Worm (Caenorhabditis elegans) whole organism, young adult: Measurements from ENCODE around the gene rpc-11.
A peak's percentile ranks its signal among the peaks of the same experiment; 100 is the strongest.

Experiments used
- B0336.3 ChIP-seq: fragments of 200-800 bp; sonication (Bioruptor generic); IDR thresholded peaks from 2 replicates; pipeline ENCODE4 v1.3.6; 2022; ENCODE audit warnings: missing genetic modification characterization, missing compliant biosample characterization
- F33H1.4 ChIP-seq: fragments of 200-800 bp; sonication (Bioruptor generic); IDR thresholded peaks from 2 replicates; pipeline ENCODE4 v1.3.6; 2022; ENCODE audit warnings: missing genetic modification reagents, missing genetic modification characterization, missing compliant biosample characterization
- F37B4.10 ChIP-seq: fragments of 200-800 bp; sonication (Bioruptor generic); IDR thresholded peaks from 2 replicates; pipeline ENCODE4 v1.3.6; 2022; ENCODE audit warnings: missing genetic modification characterization, missing compliant biosample characterization
- F49E8.2 ChIP-seq: sonication (generic microtip); optimal IDR thresholded peaks from 3 replicates; lab custom pipeline; 2017; ENCODE audit warnings: missing genetic modification characterization, mild to moderate bottlenecking, missing compliant biosample characterization, antibody characterized with exemption, moderate library complexity; ENCODE audit not compliant: insufficient read depth
- F57A8.1 ChIP-seq: fragments of 200-800 bp; sonication (Bioruptor generic); optimal IDR thresholded peaks from 2 replicates; lab custom pipeline; 2018; ENCODE audit warnings: mild to moderate bottlenecking, missing genetic modification characterization, moderate library complexity, missing compliant biosample characterization
- Y56A3A.18 ChIP-seq: fragments of 200-800 bp; sonication (Bioruptor generic); IDR thresholded peaks from 2 replicates; pipeline ENCODE4 v1.3.6; 2022; ENCODE audit warnings: missing genetic modification reagents, missing genetic modification characterization, missing compliant biosample characterization
- Y95B8A.8 ChIP-seq: fragments of 200-800 bp; sonication (Bioruptor generic); IDR thresholded peaks from 2 replicates; pipeline ENCODE4 v1.3.6; 2022; ENCODE audit warnings: missing genetic modification reagents, missing genetic modification characterization, missing compliant biosample characterization
- ZK185.1 ChIP-seq: sonication (generic microtip); optimal IDR thresholded peaks from 2 replicates; lab custom pipeline; 2016; ENCODE audit warnings: mild to moderate bottlenecking, missing genetic modification characterization, missing compliant biosample characterization; ENCODE audit not compliant: poor library complexity, severe bottlenecking
- ama-1 ChIP-seq, 3 experiments: fragments of 150-350 bp in 1 of 3; sonication (generic microtip) in 2 of 3; optimal IDR thresholded peaks; 2 replicates each; lab custom pipeline; 2014 to 2018; ENCODE audit warnings: missing biosample characterization in 2 of 3, missing genetic modification characterization in 2 of 3, missing genetic modification reagents in 2 of 3
- atf-7 ChIP-seq: sonication (generic microtip); optimal IDR thresholded peaks from 2 replicates; lab custom pipeline; 2017; ENCODE audit warnings: mild to moderate bottlenecking, missing genetic modification characterization, missing compliant biosample characterization
- attf-3 ChIP-seq: fragments of 200-800 bp; sonication (Bioruptor generic); conservative IDR thresholded peaks from 2 replicates; pipeline ENCODE4 v1.3.6; 2022; ENCODE audit warnings: missing genetic modification reagents, missing genetic modification characterization, missing compliant biosample characterization
- attf-5 ChIP-seq: fragments of 200-800 bp; sonication (Bioruptor generic); optimal IDR thresholded peaks from 2 replicates; lab custom pipeline; 2018; ENCODE audit warnings: mild to moderate bottlenecking, missing genetic modification characterization, missing compliant biosample characterization
- ceh-27 ChIP-seq: fragments of 200-800 bp; sonication (Bioruptor generic); optimal IDR thresholded peaks from 2 replicates; lab custom pipeline; 2018; ENCODE audit warnings: mild to moderate bottlenecking, missing genetic modification characterization, moderate library complexity, missing compliant biosample characterization
- die-1 ChIP-seq: sonication (generic microtip); optimal IDR thresholded peaks from 2 replicates; lab custom pipeline; 2016; ENCODE audit warnings: missing genotype, mild to moderate bottlenecking, missing genetic modification characterization, missing compliant biosample characterization
- dox-1 ChIP-seq: fragments of 200-800 bp; sonication (Bioruptor generic); IDR thresholded peaks from 2 replicates; pipeline ENCODE4 v1.3.6; 2022; ENCODE audit warnings: missing genetic modification reagents, missing genetic modification characterization, missing compliant biosample characterization
- dpl-1 ChIP-seq: fragments of 150-350 bp; optimal IDR thresholded peaks from 2 replicates; lab custom pipeline; 2014; ENCODE audit warnings: missing biosample characterization, missing genetic modification reagents, missing genetic modification characterization
- efl-1 ChIP-seq: fragments of 150-350 bp; optimal IDR thresholded peaks from 2 replicates; lab custom pipeline; 2014; ENCODE audit warnings: missing biosample characterization, missing genetic modification reagents, missing genetic modification characterization
- him-1 ChIP-seq: sonication (generic microtip); optimal IDR thresholded peaks from 2 replicates; lab custom pipeline; 2016; ENCODE audit warnings: missing genotype, missing genetic modification reagents, missing genetic modification characterization, missing compliant biosample characterization
- hmg-20 ChIP-seq: fragments of 200-800 bp; sonication (Bioruptor generic); IDR thresholded peaks from 2 replicates; pipeline ENCODE4 v1.3.6; 2022; ENCODE audit warnings: missing genetic modification reagents, missing genetic modification characterization, missing compliant biosample characterization
- lin-26 ChIP-seq: fragments of 200-800 bp; sonication (Bioruptor generic); IDR thresholded peaks from 2 replicates; pipeline ENCODE4 v1.3.6; 2022; ENCODE audit warnings: missing genetic modification reagents, missing genetic modification characterization, missing compliant biosample characterization
- lin-35 ChIP-seq, 3 experiments: fragments of 150-350 bp in 2 of 3; sonication (generic microtip) in 1 of 3; optimal IDR thresholded peaks; 2 replicates each; lab custom pipeline; 2014 to 2018; ENCODE audit warnings: missing biosample characterization in 3 of 3, missing genetic modification characterization in 3 of 3, missing genetic modification reagents in 3 of 3
- lin-40 ChIP-seq: sonication (generic microtip); optimal IDR thresholded peaks from 2 replicates; lab custom pipeline; 2016; ENCODE audit warnings: missing genetic modification characterization, mild to moderate bottlenecking, missing compliant biosample characterization, missing genotype, missing genetic modification reagents
- lin-54 ChIP-seq: fragments of 200-800 bp; sonication (Bioruptor generic); optimal IDR thresholded peaks from 2 replicates; lab custom pipeline; 2018; ENCODE audit warnings: mild to moderate bottlenecking, missing genetic modification characterization, missing compliant biosample characterization
- lsl-1 ChIP-seq: fragments of 200-800 bp; sonication (Bioruptor generic); optimal IDR thresholded peaks from 2 replicates; lab custom pipeline; 2018; ENCODE audit warnings: mild to moderate bottlenecking, missing genetic modification characterization, moderate library complexity, missing compliant biosample characterization
- lsy-27 ChIP-seq: sonication (generic microtip); optimal IDR thresholded peaks from 2 replicates; lab custom pipeline; 2017; ENCODE audit warnings: missing genetic modification characterization, mild to moderate bottlenecking, missing compliant biosample characterization, antibody characterized with exemption, missing genotype, borderline replicate concordance; ENCODE audit not compliant: insufficient read depth
- madf-3 ChIP-seq: fragments of 200-800 bp; sonication (Bioruptor generic); IDR thresholded peaks from 2 replicates; pipeline ENCODE4 v1.3.6; 2022; ENCODE audit warnings: missing genetic modification reagents, missing genetic modification characterization, missing compliant biosample characterization
- madf-8 ChIP-seq: fragments of 200-800 bp; sonication (Bioruptor generic); conservative IDR thresholded peaks from 2 replicates; pipeline ENCODE4 v1.3.6; 2022; ENCODE audit warnings: missing genetic modification reagents, missing genetic modification characterization, missing compliant biosample characterization
- mxl-1 ChIP-seq: sonication (generic microtip); optimal IDR thresholded peaks from 2 replicates; lab custom pipeline; 2016; ENCODE audit warnings: missing genetic modification characterization, missing compliant biosample characterization
- nfyb-1 ChIP-seq: fragments of 200-800 bp; sonication (Bioruptor generic); IDR thresholded peaks from 2 replicates; pipeline ENCODE4 v1.3.6; 2022; ENCODE audit warnings: missing genetic modification reagents, missing genetic modification characterization, missing compliant biosample characterization
- nhr-120 ChIP-seq: fragments of 200-800 bp; sonication (Bioruptor generic); IDR thresholded peaks from 2 replicates; pipeline ENCODE4 v1.3.6; 2022; ENCODE audit warnings: missing genetic modification characterization, missing compliant biosample characterization
- nhr-179 ChIP-seq: sonication (generic microtip); optimal IDR thresholded peaks from 2 replicates; lab custom pipeline; 2016; ENCODE audit warnings: mild to moderate bottlenecking, missing genetic modification characterization, missing compliant biosample characterization
- nhr-27 ChIP-seq: fragments of 200-800 bp; sonication (Bioruptor generic); optimal IDR thresholded peaks from 2 replicates; lab custom pipeline; 2018; ENCODE audit warnings: mild to moderate bottlenecking, missing genetic modification characterization, moderate library complexity, missing compliant biosample characterization
- nhr-90 ChIP-seq: sonication (generic microtip); optimal IDR thresholded peaks from 2 replicates; lab custom pipeline; 2016; ENCODE audit warnings: missing genotype, mild to moderate bottlenecking, missing genetic modification characterization, missing compliant biosample characterization
- pbrm-1 ChIP-seq: fragments of 200-800 bp; sonication (Bioruptor generic); IDR thresholded peaks from 2 replicates; pipeline ENCODE4 v1.3.6; 2022; ENCODE audit warnings: missing genetic modification reagents, missing genetic modification characterization, missing compliant biosample characterization
- pha-4 ChIP-seq: fragments of 150-350 bp; sonication (generic microtip); optimal IDR thresholded peaks from 2 replicates; lab custom pipeline; 2014; ENCODE audit warnings: missing biosample characterization, missing genetic modification reagents, missing genetic modification characterization
- rcor-1 ChIP-seq: fragments of 200-800 bp; sonication (Bioruptor generic); IDR thresholded peaks from 2 replicates; pipeline ENCODE4 v1.3.6; 2022; ENCODE audit warnings: missing genetic modification reagents, missing genetic modification characterization, missing compliant biosample characterization
- repo-1 ChIP-seq: sonication (generic microtip); optimal IDR thresholded peaks from 2 replicates; lab custom pipeline; 2017; ENCODE audit warnings: mild to moderate bottlenecking, missing genetic modification characterization, missing compliant biosample characterization
- sea-2 ChIP-seq: fragments of 200-800 bp; sonication (Bioruptor generic); IDR thresholded peaks from 2 replicates; pipeline ENCODE4 v1.3.6; 2022; ENCODE audit warnings: missing genetic modification characterization, missing compliant biosample characterization
- snpc-1.1 ChIP-seq: sonication (generic microtip); optimal IDR thresholded peaks from 2 replicates; lab custom pipeline; 2017; ENCODE audit warnings: missing genetic modification characterization, mild to moderate bottlenecking, missing compliant biosample characterization, antibody characterized with exemption, moderate library complexity, missing genotype, missing genetic modification reagents; ENCODE audit not compliant: insufficient read depth
- snpc-4 ChIP-seq, 5 experiments: fragments of 150-350 bp in 1 of 5; sonication (generic microtip) in 4 of 5; optimal IDR thresholded peaks; 2 replicates each; lab custom pipeline; 2014 to 2018; ENCODE audit warnings: missing genetic modification characterization in 5 of 5, missing biosample characterization in 3 of 5, antibody characterized with exemption in 2 of 5, mild to moderate bottlenecking in 2 of 5, missing compliant biosample characterization in 2 of 5, missing genotype in 2 of 5, moderate library complexity in 2 of 5, missing genetic modification reagents in 1 of 5
- somi-1 ChIP-seq: fragments of 200-800 bp; sonication (Bioruptor generic); optimal IDR thresholded peaks from 2 replicates; lab custom pipeline; 2018; ENCODE audit warnings: mild to moderate bottlenecking, missing genetic modification characterization, missing compliant biosample characterization
- unc-62 ChIP-seq: fragments of 150-350 bp; optimal IDR thresholded peaks from 2 replicates; lab custom pipeline; 2014; ENCODE audit warnings: missing biosample characterization, missing genetic modification reagents, missing genetic modification characterization
- zim-3 ChIP-seq: sonication (generic microtip); optimal IDR thresholded peaks from 2 replicates; lab custom pipeline; 2017; ENCODE audit warnings: mild to moderate bottlenecking, missing genetic modification characterization, moderate library complexity, missing compliant biosample characterization
- ztf-18 ChIP-seq: sonication (generic microtip); optimal IDR thresholded peaks from 2 replicates; lab custom pipeline; 2016; ENCODE audit warnings: missing genotype, mild to moderate bottlenecking, missing genetic modification characterization, missing compliant biosample characterization
- ztf-26 ChIP-seq: sonication (generic microtip); optimal IDR thresholded peaks from 2 replicates; lab custom pipeline; 2017; ENCODE audit warnings: missing genetic modification characterization, missing compliant biosample characterization

Gene rpc-11

ce11 chrIV:1409941-1410340 is at the start of gene rpc-11:
Gene rpc-11, minus strand, starts transcription at chrIV:1410041.
- no peak for TF ChIP-seq hmg-20 (GFP tag; lab: Robert Waterston, UW)
- TF ChIP-seq F33H1.4 (GFP tag; lab: Robert Waterston, UW): no peak
- TF ChIP-seq madf-8: no peak
- TF ChIP-seq pha-4: no peak
- TF ChIP-seq rcor-1 (GFP tag; lab: Robert Waterston, UW): no peak
- TF ChIP-seq repo-1 (tag; lab: Kevin White, UChicago): no peak
- no peak for TF ChIP-seq dpl-1 (GFP tag; lab: Kevin White, UChicago)
- no peak for TF ChIP-seq ama-1 (optimal IDR thresholded peaks at IDR 0.05; lab: Kevin White, UChicago)
- TF ChIP-seq ama-1 (GFP tag; optimal IDR thresholded peaks at IDR 0.05; lab: Kevin White, UChicago): no peak

DNA sequence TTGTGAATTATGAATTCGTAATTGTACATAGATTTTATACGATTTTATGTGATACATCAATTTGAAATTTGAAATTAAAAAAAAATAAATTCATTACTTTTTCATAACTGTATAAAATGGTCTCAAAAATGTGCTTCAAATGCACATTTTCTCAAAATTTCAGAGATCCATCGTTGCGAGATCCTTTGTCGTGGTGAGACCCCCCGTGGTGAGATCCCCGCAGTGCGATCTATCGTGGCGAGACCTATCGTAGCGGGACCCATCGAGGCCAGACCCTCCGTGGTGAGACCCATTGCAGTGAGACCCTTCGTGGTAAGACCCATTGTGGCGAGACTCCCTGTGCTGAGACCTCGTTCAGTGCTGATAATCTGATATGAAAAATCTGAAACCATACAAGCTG is 49.6 kb upstream of the rpc-11 start:
- no peak for TF ChIP-seq lsl-1
- no peak for TF ChIP-seq nfyb-1 (GFP tag; lab: Robert Waterston, UW)
- no peak for TF ChIP-seq Y56A3A.18 (GFP tag; lab: Robert Waterston, UW)
- no peak for TF ChIP-seq snpc-1.1 (tag; lab: Kevin White, UChicago)
- peak; percentile 91 for TF ChIP-seq repo-1 (tag; lab: Kevin White, UChicago)
- no peak for TF ChIP-seq somi-1 (GFP tag; lab: Kevin White, UChicago)
- TF ChIP-seq lin-54 (GFP tag; lab: Kevin White, UChicago): no peak
- no peak for TF ChIP-seq nhr-179 (tag; lab: Kevin White, UChicago)
- TF ChIP-seq zim-3 (tag; lab: Kevin White, UChicago): no peak
- peak; percentile 40; the same call in 1 of the 2 replicates for TF ChIP-seq F33H1.4 (GFP tag; lab: Robert Waterston, UW)
- TF ChIP-seq F49E8.2 (tag; lab: Kevin White, UChicago): no peak
- TF ChIP-seq nhr-120 (GFP tag; lab: Robert Waterston, UW): no peak
- TF ChIP-seq unc-62: no peak
- no peak for TF ChIP-seq mxl-1 (tag; lab: Kevin White, UChicago)
- no peak for TF ChIP-seq sea-2 (GFP tag; lab: Robert Waterston, UW)
- TF ChIP-seq F37B4.10 (GFP tag; lab: Robert Waterston, UW): no peak
- no peak for TF ChIP-seq lsy-27 (tag; lab: Kevin White, UChicago)
- no peak for TF ChIP-seq dox-1 (GFP tag; lab: Robert Waterston, UW)
- no peak for TF ChIP-seq madf-3 (GFP tag; lab: Robert Waterston, UW)
- TF ChIP-seq atf-7 (tag; lab: Kevin White, UChicago): no peak
- TF ChIP-seq nhr-27 (tag; lab: Kevin White, UChicago): no peak
- peak; percentile 34 for TF ChIP-seq ZK185.1 (tag; lab: Kevin White, UChicago)
- no peak for TF ChIP-seq him-1 (tag; lab: Kevin White, UChicago)
- peak; percentile 82 for TF ChIP-seq lin-26 (GFP tag; lab: Robert Waterston, UW)
- TF ChIP-seq nhr-90: peak; percentile 54
- 0 out of 2 replicates have a peak, but pooled peaks have one; percentile 53 for TF ChIP-seq Y95B8A.8 (GFP tag; lab: Robert Waterston, UW)
- TF ChIP-seq pbrm-1 (GFP tag; lab: Robert Waterston, UW): no peak
- TF ChIP-seq lin-35 (GFP tag; optimal IDR thresholded peaks at IDR 0.05; lab: Kevin White, UChicago): peak in 1 of 3 experiments; percentile 55
- peak; percentile 9 for TF ChIP-seq ama-1 (optimal IDR thresholded peaks at IDR 0.05; lab: Kevin White, UChicago)
- TF ChIP-seq ama-1 (GFP tag; optimal IDR thresholded peaks at IDR 0.05; lab: Kevin White, UChicago): no peak
- no peak for TF ChIP-seq pha-4
- peak; percentile 49 for TF ChIP-seq lin-40 (tag; lab: Kevin White, UChicago)
- TF ChIP-seq ceh-27 (GFP tag; lab: Kevin White, UChicago): no peak
- TF ChIP-seq F57A8.1 (GFP tag; lab: Kevin White, UChicago): no peak
- TF ChIP-seq attf-3: no peak
- no peak for TF ChIP-seq hmg-20 (GFP tag; lab: Robert Waterston, UW)
- no peak for TF ChIP-seq snpc-4 (GFP tag; optimal IDR thresholded peaks at IDR 0.05; lab: Kevin White, UChicago)
- TF ChIP-seq snpc-4 (tag; optimal IDR thresholded peaks at IDR 0.05; lab: Kevin White, UChicago): peak in 1 of 4 experiments; percentile 13
- peak; percentile 56 for TF ChIP-seq ztf-26
- no peak for TF ChIP-seq die-1 (tag; lab: Kevin White, UChicago)
- no peak for TF ChIP-seq ztf-18 (tag; lab: Kevin White, UChicago)
- TF ChIP-seq efl-1 (GFP tag; lab: Kevin White, UChicago): no peak
- peak; percentile 45; the same call in 1 of the 2 replicates for TF ChIP-seq B0336.3 (GFP tag; lab: Robert Waterston, UW)
- no peak for TF ChIP-seq attf-5 (GFP tag; lab: Kevin White, UChicago)
